Worm (Caenorhabditis elegans) whole organism, L4 larva: ENCODE measurements around the gene srx-46.
A peak's percentile ranks its signal among the peaks of the same experiment; 100 is the strongest.

Experiments
- D1046.2 ChIP-seq: fragments of 200-800 bp; sonication (Bioruptor generic); IDR thresholded peaks from 2 replicates; pipeline ENCODE4 v1.3.6; 2022; ENCODE audit warnings: missing genetic modification characterization, missing compliant biosample characterization
- F37D6.2 ChIP-seq: sonication (generic microtip); optimal IDR thresholded peaks from 2 replicates; lab custom pipeline; 2016; ENCODE audit warnings: mild to moderate bottlenecking, missing genetic modification characterization, missing compliant biosample characterization
- R02D3.7 ChIP-seq: fragments of 150-350 bp; sonication (generic microtip); optimal IDR thresholded peaks from 3 replicates; lab custom pipeline; 2014; ENCODE audit warnings: missing biosample characterization, missing genetic modification characterization
- T20F7.1 ChIP-seq: fragments of 200-800 bp; sonication (Bioruptor generic); optimal IDR thresholded peaks from 2 replicates; lab custom pipeline; 2018; ENCODE audit warnings: mild to moderate bottlenecking, missing genetic modification characterization, missing compliant biosample characterization
- Y105C5A.15 ChIP-seq: fragments of 200-800 bp; sonication (Bioruptor generic); IDR thresholded peaks from 2 replicates; pipeline ENCODE4 v1.3.6; 2022; ENCODE audit warnings: missing genetic modification characterization, missing compliant biosample characterization
- ZK546.5 ChIP-seq, 2 experiments: sonication (generic microtip); optimal IDR thresholded peaks; 2 replicates each; lab custom pipeline; 2017; ENCODE audit warnings: missing biosample characterization in 2 of 2, missing genetic modification characterization in 2 of 2
- aha-1 ChIP-seq: fragments of 150-350 bp; peaks from one replicate; lab custom pipeline; 2014; ENCODE audit warnings: missing biosample characterization, missing genetic modification characterization
- attf-4 ChIP-seq: sonication (generic microtip); optimal IDR thresholded peaks from 3 replicates; lab custom pipeline; 2017; ENCODE audit warnings: missing biosample characterization, missing genetic modification characterization
- ceh-20 ChIP-seq: fragments of 200-800 bp; sonication (Bioruptor generic); IDR thresholded peaks from 2 replicates; pipeline ENCODE4 v1.3.6; 2022; ENCODE audit warnings: missing genetic modification reagents, missing genetic modification characterization, missing compliant biosample characterization
- ceh-28 ChIP-seq: fragments of 150-350 bp; optimal IDR thresholded peaks from 2 replicates; lab custom pipeline; 2014; ENCODE audit warnings: missing biosample characterization, missing genetic modification reagents, missing genetic modification characterization
- ceh-44 ChIP-seq: fragments of 200-800 bp; sonication (Bioruptor generic); IDR thresholded peaks from 2 replicates; pipeline ENCODE4 v1.3.6; 2022; ENCODE audit warnings: missing genetic modification reagents, missing genetic modification characterization, missing compliant biosample characterization
- ceh-82 ChIP-seq: sonication (generic microtip); optimal IDR thresholded peaks from 2 replicates; lab custom pipeline; 2017; ENCODE audit warnings: missing biosample characterization, missing genetic modification characterization
- ces-1 ChIP-seq: fragments of 150-350 bp; sonication (generic microtip); optimal IDR thresholded peaks from 4 replicates; lab custom pipeline; 2014; ENCODE audit warnings: missing biosample characterization, missing genetic modification reagents, missing genetic modification characterization
- ctbp-1 ChIP-seq: fragments of 200-800 bp; sonication (Bioruptor generic); IDR thresholded peaks from 2 replicates; pipeline ENCODE4 v1.3.6; 2022; ENCODE audit warnings: missing genetic modification reagents, missing genetic modification characterization, missing compliant biosample characterization
- daf-16 ChIP-seq, 3 experiments: sonication (generic microtip); optimal IDR thresholded peaks; 2 replicates each; lab custom pipeline; 2016 to 2017; ENCODE audit warnings: missing genetic modification characterization in 3 of 3, missing genetic modification reagents in 3 of 3, mild to moderate bottlenecking in 2 of 3, missing compliant biosample characterization in 2 of 3, missing biosample characterization in 1 of 3, moderate library complexity in 1 of 3
- daf-8 ChIP-seq: fragments of 200-800 bp; sonication (Bioruptor generic); IDR thresholded peaks from 2 replicates; pipeline ENCODE4 v1.3.6; 2022; ENCODE audit warnings: missing genetic modification characterization, missing compliant biosample characterization
- dmd-6 ChIP-seq: fragments of 200-800 bp; sonication (Bioruptor generic); IDR thresholded peaks from 2 replicates; pipeline ENCODE4 v1.3.6; 2022; ENCODE audit warnings: missing genetic modification reagents, missing genetic modification characterization, missing compliant biosample characterization
- dmd-8 ChIP-seq: fragments of 200-800 bp; sonication (Bioruptor generic); IDR thresholded peaks from 2 replicates; pipeline ENCODE4 v1.3.6; 2022; ENCODE audit warnings: missing genetic modification characterization, missing compliant biosample characterization
- dmd-9 ChIP-seq: fragments of 200-800 bp; sonication (Bioruptor generic); IDR thresholded peaks from 2 replicates; pipeline ENCODE4 v1.3.6; 2022; ENCODE audit warnings: missing genetic modification reagents, missing genetic modification characterization, missing compliant biosample characterization
- dpl-1 ChIP-seq: fragments of 150-350 bp; optimal IDR thresholded peaks from 2 replicates; lab custom pipeline; 2014; ENCODE audit warnings: missing biosample characterization, missing genetic modification reagents, missing genetic modification characterization
- dve-1 ChIP-seq: sonication (generic microtip); optimal IDR thresholded peaks from 2 replicates; lab custom pipeline; 2017; ENCODE audit warnings: antibody characterized with exemption, mild to moderate bottlenecking, missing genetic modification characterization, missing compliant biosample characterization; ENCODE audit not compliant: insufficient read depth
- egl-27 ChIP-seq: sonication (generic microtip); optimal IDR thresholded peaks from 3 replicates; lab custom pipeline; 2017; ENCODE audit warnings: missing biosample characterization, missing genetic modification reagents, missing genetic modification characterization
- egl-43 ChIP-seq: fragments of 200-800 bp; sonication (Bioruptor generic); IDR thresholded peaks from 2 replicates; pipeline ENCODE4 v1.3.6; 2022; ENCODE audit warnings: missing genetic modification reagents, missing genetic modification characterization, missing compliant biosample characterization
- fos-1 ChIP-seq: fragments of 150-350 bp; optimal IDR thresholded peaks from 2 replicates; lab custom pipeline; 2014; ENCODE audit warnings: missing biosample characterization, missing genetic modification characterization
- hlh-30 ChIP-seq: sonication (generic microtip); optimal IDR thresholded peaks from 2 replicates; lab custom pipeline; 2017; ENCODE audit warnings: antibody characterized with exemption, mild to moderate bottlenecking, missing genetic modification characterization, missing compliant biosample characterization; ENCODE audit not compliant: insufficient read depth
- hmg-1.1 ChIP-seq: fragments of 200-800 bp; sonication (Bioruptor generic); IDR thresholded peaks from 2 replicates; pipeline ENCODE4 v1.3.6; 2022; ENCODE audit warnings: missing genetic modification reagents, missing genetic modification characterization, missing compliant biosample characterization
- jun-1 ChIP-seq: fragments of 150-350 bp; optimal IDR thresholded peaks from 2 replicates; lab custom pipeline; 2014; ENCODE audit warnings: missing biosample characterization, missing genetic modification reagents, missing genetic modification characterization
- lin-29 ChIP-seq: fragments of 200-800 bp; sonication (Bioruptor generic); IDR thresholded peaks from 2 replicates; pipeline ENCODE4 v1.3.6; 2022; ENCODE audit warnings: missing genetic modification reagents, missing genetic modification characterization, missing compliant biosample characterization
- lin-38 ChIP-seq: fragments of 200-800 bp; sonication (Bioruptor generic); IDR thresholded peaks from 2 replicates; pipeline ENCODE4 v1.3.6; 2022; ENCODE audit warnings: missing genetic modification reagents, missing genetic modification characterization, missing compliant biosample characterization
- lin-39 ChIP-seq: fragments of 150-350 bp; optimal IDR thresholded peaks from 2 replicates; lab custom pipeline; 2014; ENCODE audit warnings: missing biosample characterization, missing genetic modification reagents, missing genetic modification characterization
- lir-3 ChIP-seq: sonication (generic microtip); optimal IDR thresholded peaks from 2 replicates; lab custom pipeline; 2016; ENCODE audit warnings: mild to moderate bottlenecking, missing genetic modification characterization, missing compliant biosample characterization
- lsy-2 ChIP-seq, 2 experiments: fragments of 150-350 bp in 1 of 2; sonication (generic microtip) in 1 of 2; optimal IDR thresholded peaks; 2 replicates each; lab custom pipeline; 2014 to 2017; ENCODE audit warnings: missing biosample characterization in 2 of 2, missing genetic modification characterization in 2 of 2
- madf-5 ChIP-seq, 2 experiments: fragments of 200-800 bp; sonication (Bioruptor generic); IDR thresholded peaks; 2 replicates each; pipeline ENCODE4 v1.3.6; 2022; ENCODE audit warnings: missing compliant biosample characterization in 2 of 2, missing genetic modification characterization in 2 of 2
- mes-2 ChIP-seq: sonication (generic microtip); optimal IDR thresholded peaks from 2 replicates; lab custom pipeline; 2016; ENCODE audit warnings: missing genotype, mild to moderate bottlenecking, missing genetic modification characterization, missing compliant biosample characterization; ENCODE audit not compliant: poor library complexity, severe bottlenecking
- mxl-2 ChIP-seq: fragments of 200-800 bp; sonication (Bioruptor generic); conservative IDR thresholded peaks from 2 replicates; pipeline ENCODE4 v1.3.6; 2022; ENCODE audit warnings: missing genetic modification reagents, missing genetic modification characterization, missing compliant biosample characterization
- mxl-3 ChIP-seq: fragments of 200-800 bp; sonication (Bioruptor generic); optimal IDR thresholded peaks from 2 replicates; lab custom pipeline; 2018; ENCODE audit warnings: mild to moderate bottlenecking, missing genetic modification characterization, missing compliant biosample characterization
- nhr-10 ChIP-seq: fragments of 150-350 bp; optimal IDR thresholded peaks from 2 replicates; lab custom pipeline; 2014; ENCODE audit warnings: missing biosample characterization, missing genetic modification characterization
- nhr-102 ChIP-seq: sonication (generic microtip); optimal IDR thresholded peaks from 2 replicates; lab custom pipeline; 2016; ENCODE audit warnings: mild to moderate bottlenecking, missing genetic modification characterization, moderate library complexity, missing compliant biosample characterization
- nhr-28 ChIP-seq: fragments of 150-350 bp; optimal IDR thresholded peaks from 2 replicates; lab custom pipeline; 2014; ENCODE audit warnings: missing biosample characterization, missing genetic modification characterization
- nhr-76 ChIP-seq: fragments of 150-350 bp; optimal IDR thresholded peaks from 2 replicates; lab custom pipeline; 2014; ENCODE audit warnings: missing biosample characterization, missing genetic modification characterization
- pqm-1 ChIP-seq: sonication (generic microtip); optimal IDR thresholded peaks from 2 replicates; lab custom pipeline; 2017; ENCODE audit warnings: missing biosample characterization, missing genetic modification characterization
- rbr-2 ChIP-seq: sonication (generic microtip); optimal IDR thresholded peaks from 2 replicates; lab custom pipeline; 2016; ENCODE audit warnings: missing genotype, missing genetic modification characterization, missing compliant biosample characterization
- snpc-1.2 ChIP-seq: fragments of 200-800 bp; sonication (Bioruptor generic); IDR thresholded peaks from 2 replicates; pipeline ENCODE4 v1.3.6; 2022; ENCODE audit warnings: missing genetic modification reagents, missing genetic modification characterization, missing compliant biosample characterization
- spr-1 ChIP-seq: sonication (generic microtip); optimal IDR thresholded peaks from 2 replicates; lab custom pipeline; 2016; ENCODE audit warnings: mild to moderate bottlenecking, missing genetic modification characterization, missing compliant biosample characterization
- unc-62 ChIP-seq, 3 experiments: fragments of 150-350 bp in 1 of 3; sonication (generic microtip); optimal IDR thresholded peaks in 2 of 3; peaks in 1 of 3; 1 replicate in 1 of 3; 2 replicates in 2 of 3; lab custom pipeline; 2014 to 2017; ENCODE audit warnings: missing biosample characterization in 3 of 3, missing genetic modification characterization in 3 of 3, missing genetic modification reagents in 3 of 3, missing genotype in 1 of 3
- zfp-2 ChIP-seq: sonication (generic microtip); optimal IDR thresholded peaks from 2 replicates; lab custom pipeline; 2016; ENCODE audit warnings: mild to moderate bottlenecking, missing genetic modification characterization, missing compliant biosample characterization
- ztf-7 ChIP-seq: fragments of 150-350 bp; optimal IDR thresholded peaks from 2 replicates; lab custom pipeline; 2014; ENCODE audit warnings: missing biosample characterization, missing genetic modification characterization

srx-46 gene

DNA sequence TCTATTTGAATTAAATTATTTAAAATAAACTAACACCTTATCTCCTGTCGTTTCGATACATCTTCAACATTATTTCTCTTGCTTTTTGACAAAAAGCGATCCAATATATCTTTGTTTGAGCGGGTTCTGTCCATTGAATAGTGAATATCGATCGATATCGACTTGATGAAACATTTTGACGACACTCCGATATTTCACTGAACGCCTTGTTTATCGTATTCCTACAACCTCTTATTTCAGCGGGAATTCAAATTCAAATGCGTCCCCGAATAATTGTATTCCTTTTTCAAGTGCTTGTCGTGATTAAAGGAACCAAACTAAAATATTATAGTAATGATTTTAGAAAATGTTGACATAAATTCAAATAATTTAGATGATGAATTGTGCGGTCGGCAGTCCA is 6.2 kb upstream of the srx-46 start, which contains the start of the genes K07B1.7 and try-5 (continued):
- TF ChIP-seq ceh-20 (GFP tag; lab: Robert Waterston, UW) (no peak), attf-4 (tag; lab: Kevin White, UChicago) (no peak), T20F7.1 (GFP tag; lab: Kevin White, UChicago) (peak; percentile 97), nhr-76 (tag; lab: Kevin White, UChicago) (no peak), hlh-30 (peak; percentile 60), R02D3.7 (tag; lab: Kevin White, UChicago) (peak; percentile 83), spr-1 (no peak), egl-43 (GFP tag; lab: Robert Waterston, UW) (no peak), jun-1 (tag; lab: Kevin White, UChicago) (no peak), madf-5 (GFP tag; IDR thresholded peaks at IDR 0.05; lab: Robert Waterston, UW) (no peak), hmg-1.1 (0 out of 2 replicates have a peak, but pooled peaks have one; percentile 21), ceh-82 (tag; lab: Kevin White, UChicago) (no peak), ZK546.5 (tag; optimal IDR thresholded peaks at IDR 0.05; lab: Kevin White, UChicago) (no peak), rbr-2 (tag; lab: Kevin White, UChicago) (peak; percentile 23), lin-38 (no peak), fos-1 (tag; lab: Kevin White, UChicago) (no peak)

- TF ChIP-seq ztf-7 (tag; lab: Kevin White, UChicago): no peak
- TF ChIP-seq lin-39 (tag; lab: Kevin White, UChicago): no peak
- TF ChIP-seq aha-1 (tag; lab: Kevin White, UChicago): no peak
- TF ChIP-seq snpc-1.2 (GFP tag; lab: Robert Waterston, UW): no peak
- no peak for TF ChIP-seq nhr-28
- TF ChIP-seq, all 104 proteins: peak for 0
These were observed 3.4 kb upstream of the srx-46 start, which contains the start of gene srx-47 for ce11 chrV:9349687-9350086. srx-47 (plus strand) TSS chrV:9349987.

DNA sequence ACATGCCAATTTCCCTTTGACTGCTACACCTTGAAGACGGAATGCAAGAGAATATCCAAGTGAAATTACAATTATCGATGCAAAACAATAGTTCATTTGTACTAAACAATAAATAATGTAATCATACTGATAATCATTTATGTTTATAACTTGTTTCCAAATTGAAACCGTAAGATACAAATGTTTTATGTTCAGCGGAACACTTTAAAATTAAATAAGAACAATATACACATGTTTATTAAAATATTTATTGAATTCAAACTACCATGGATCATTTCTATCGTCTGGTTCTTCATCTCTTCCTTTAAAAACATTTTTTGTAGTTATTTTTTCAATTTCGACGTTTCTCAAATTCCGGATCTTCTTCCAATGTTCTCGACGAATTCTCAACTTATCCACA is 2.3 kb downstream of the srx-46 start, which contains the start of gene ttr-40:
ttr-40 (minus strand) TSS at position 101 of the 400 bp plus-strand sequence.
- no peak for TF ChIP-seq ceh-44
- TF ChIP-seq unc-62 (GFP tag; optimal IDR thresholded peaks at IDR 0.05 in 1 of 2; lab: Kevin White, UChicago): no peak
- no peak for TF ChIP-seq unc-62 (tag; optimal IDR thresholded peaks at IDR 0.05; lab: Kevin White, UChicago)
- TF ChIP-seq R02D3.7 (tag; lab: Kevin White, UChicago): no peak
- TF ChIP-seq mxl-2: no peak
- TF ChIP-seq egl-27 (tag; lab: Kevin White, UChicago): no peak
- TF ChIP-seq dmd-9 (GFP tag; lab: Robert Waterston, UW): no peak
- TF ChIP-seq zfp-2 (tag; lab: Kevin White, UChicago): no peak
- TF ChIP-seq lin-29: no peak
- TF ChIP-seq ctbp-1 (GFP tag; lab: Robert Waterston, UW): no peak
- no peak for TF ChIP-seq nhr-102 (tag; lab: Kevin White, UChicago)
- no peak for TF ChIP-seq D1046.2
- no peak for TF ChIP-seq daf-8 (GFP tag; lab: Robert Waterston, UW)
- TF ChIP-seq Y105C5A.15: no peak
- TF ChIP-seq dmd-8: no peak
- TF ChIP-seq, all 104 proteins: peak for 0

- TF ChIP-seq dve-1 (tag; lab: Kevin White, UChicago) (peak; percentile 27), lsy-2 (tag; optimal IDR thresholded peaks at IDR 0.05; lab: Kevin White, UChicago) (no peak), nhr-76 (tag; lab: Kevin White, UChicago) (no peak), lir-3 (no peak), nhr-10 (tag; lab: Kevin White, UChicago) (no peak), Y105C5A.15 (no peak), dpl-1 (no peak), nhr-28 (no peak), mxl-3 (no peak), dmd-6 (GFP tag; lab: Robert Waterston, UW) (0 out of 2 replicates have a peak, but pooled peaks have one; percentile 22), snpc-1.2 (GFP tag; lab: Robert Waterston, UW) (no peak), ces-1 (GFP tag; lab: Kevin White, UChicago) (no peak), daf-16 (GFP tag; optimal IDR thresholded peaks at IDR 0.05; lab: Kevin White, UChicago) (no peak), daf-16 (tag; optimal IDR thresholded peaks at IDR 0.05; lab: Kevin White, UChicago) (peak; percentile 73), ceh-28 (no peak), pqm-1 (peak; percentile 30), F37D6.2 (tag; lab: Kevin White, UChicago) (no peak), mes-2 (no peak), lin-29 (no peak)
These were observed 3.3 kb downstream of the srx-46 start, which contains the start of gene ttr-49 for ce11 chrV:9356345-9356744. ttr-49 (minus strand) TSS chrV:9356515.
